Worm (Caenorhabditis elegans) whole organism, late embryonic: ENCODE data around the gene T08G5.2.

Source experiments
- F13H6.1 ChIP-seq: sonication (generic microtip); optimal IDR thresholded peaks from 2 replicates; lab custom pipeline; 2016; ENCODE audit warnings: missing genetic modification characterization, missing compliant biosample characterization
- elt-2 ChIP-seq: sonication (generic microtip); optimal IDR thresholded peaks from 2 replicates; lab custom pipeline; 2016; ENCODE audit warnings: missing genetic modification reagents, missing genetic modification characterization, missing compliant biosample characterization
- fkh-10 ChIP-seq: fragments of 150-350 bp; optimal IDR thresholded peaks from 2 replicates; lab custom pipeline; 2014; ENCODE audit warnings: missing biosample characterization, missing genetic modification reagents, missing genetic modification characterization
- nfya-1 ChIP-seq: sonication (generic microtip); optimal IDR thresholded peaks from 2 replicates; lab custom pipeline; 2017; ENCODE audit warnings: missing genetic modification characterization, mild to moderate bottlenecking, missing compliant biosample characterization, antibody characterized with exemption, moderate library complexity
- nhr-11 ChIP-seq: fragments of 150-350 bp; optimal IDR thresholded peaks from 2 replicates; lab custom pipeline; 2014; ENCODE audit warnings: missing biosample characterization, missing genetic modification characterization
- pha-4 ChIP-seq: fragments of 150-350 bp; optimal IDR thresholded peaks from 2 replicates; lab custom pipeline; 2018; ENCODE audit warnings: missing biosample characterization, missing genetic modification reagents, missing genetic modification characterization
- pqm-1 ChIP-seq: sonication (generic microtip); optimal IDR thresholded peaks from 2 replicates; lab custom pipeline; 2016; ENCODE audit warnings: missing genetic modification characterization, missing compliant biosample characterization
- rnt-1 ChIP-seq: sonication (generic microtip); optimal IDR thresholded peaks from 2 replicates; lab custom pipeline; 2016; ENCODE audit warnings: missing genetic modification characterization, missing compliant biosample characterization
- tbx-2 ChIP-seq: sonication (generic microtip); optimal IDR thresholded peaks from 2 replicates; lab custom pipeline; 2016; ENCODE audit warnings: missing genetic modification characterization, missing compliant biosample characterization
- unc-55 ChIP-seq: sonication (generic microtip); optimal IDR thresholded peaks from 2 replicates; lab custom pipeline; 2017; ENCODE audit warnings: missing biosample characterization, missing genetic modification reagents, missing genetic modification characterization

DNA sequence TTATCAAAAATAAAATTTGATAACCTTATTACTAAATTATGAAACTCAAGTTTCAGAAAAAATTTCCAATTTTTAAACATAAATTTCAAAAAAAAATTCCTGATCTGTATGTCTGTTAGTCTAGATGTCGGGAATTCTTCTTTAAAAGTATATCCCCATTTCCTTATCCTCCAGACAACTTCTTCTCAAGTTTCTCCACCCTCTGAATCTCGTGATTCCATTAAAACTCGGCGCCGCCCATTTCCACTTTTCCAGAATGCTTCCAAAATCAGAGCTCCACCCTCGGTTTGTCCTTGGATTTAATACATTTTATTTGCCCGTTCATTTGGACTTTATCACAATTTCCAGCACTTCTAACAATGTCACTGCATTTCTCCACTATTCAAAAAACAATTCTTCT lies 7.6 kb upstream of the T08G5.2 start, which contains the start of gene ins-10:
- TF ChIP-seq unc-55 (GFP tag; lab: Kevin White, UChicago): no peak
- TF ChIP-seq rnt-1 (tag; lab: Kevin White, UChicago): no peak
- no peak for TF ChIP-seq pha-4 (tag; lab: Kevin White, UChicago)
- TF ChIP-seq nhr-11 (tag; lab: Kevin White, UChicago): no peak
- no peak for TF ChIP-seq elt-2 (tag; lab: Kevin White, UChicago)
- no peak for TF ChIP-seq F13H6.1 (tag; lab: Kevin White, UChicago)
- TF ChIP-seq tbx-2 (tag; lab: Kevin White, UChicago): no peak
- no peak for TF ChIP-seq nfya-1 (tag; lab: Kevin White, UChicago)
- TF ChIP-seq fkh-10 (GFP tag; lab: Kevin White, UChicago): no peak
- TF ChIP-seq pqm-1 (tag; lab: Kevin White, UChicago): no peak
